Worm (Caenorhabditis elegans) whole organism, midembryonic: ENCODE data around the gene tag-276.

ENCODE experiments used
- T22C8.4 ChIP-seq: fragments of 200-800 bp; sonication (Bioruptor generic); IDR thresholded peaks from 2 replicates; pipeline ENCODE4 v1.3.6; 2022; ENCODE audit warnings: missing genetic modification characterization, missing compliant biosample characterization
- cog-1 ChIP-seq: sonication (generic microtip); optimal IDR thresholded peaks from 2 replicates; lab custom pipeline; 2016; ENCODE audit warnings: missing genetic modification characterization, missing compliant biosample characterization
- flt-1 ChIP-seq: fragments of 200-800 bp; sonication (Bioruptor generic); IDR thresholded peaks from 2 replicates; pipeline ENCODE4 v1.3.6; 2022; ENCODE audit warnings: missing genetic modification characterization, missing compliant biosample characterization
- klf-2 ChIP-seq: fragments of 200-800 bp; sonication (Bioruptor generic); conservative IDR thresholded peaks from 2 replicates; pipeline ENCODE4 v1.3.6; 2022; ENCODE audit warnings: missing genetic modification reagents, missing genetic modification characterization, missing compliant biosample characterization
- med-1 ChIP-seq: sonication (generic microtip); optimal IDR thresholded peaks from 2 replicates; lab custom pipeline; 2017; ENCODE audit warnings: missing genetic modification characterization, mild to moderate bottlenecking, missing compliant biosample characterization, antibody characterized with exemption, missing genetic modification reagents; ENCODE audit not compliant: insufficient read depth
- ref-1 ChIP-seq: fragments of 200-800 bp; sonication (Bioruptor generic); conservative IDR thresholded peaks from 2 replicates; pipeline ENCODE4 v1.3.6; 2022; ENCODE audit warnings: missing genetic modification reagents, missing genetic modification characterization, missing compliant biosample characterization
- tab-1 ChIP-seq: fragments of 200-800 bp; sonication (Bioruptor generic); IDR thresholded peaks from 2 replicates; pipeline ENCODE4 v1.3.6; 2022; ENCODE audit warnings: missing genetic modification characterization, missing compliant biosample characterization
- ztf-23 ChIP-seq: fragments of 200-800 bp; sonication (Bioruptor generic); IDR thresholded peaks from 2 replicates; pipeline ENCODE4 v1.3.6; 2022; ENCODE audit warnings: missing genetic modification reagents, missing genetic modification characterization, missing compliant biosample characterization
- ztf-29 ChIP-seq: fragments of 200-800 bp; sonication (Bioruptor generic); IDR thresholded peaks from 2 replicates; pipeline ENCODE4 v1.3.6; 2022; ENCODE audit warnings: missing genetic modification reagents, missing genetic modification characterization, missing compliant biosample characterization

tag-276 gene

DNA sequence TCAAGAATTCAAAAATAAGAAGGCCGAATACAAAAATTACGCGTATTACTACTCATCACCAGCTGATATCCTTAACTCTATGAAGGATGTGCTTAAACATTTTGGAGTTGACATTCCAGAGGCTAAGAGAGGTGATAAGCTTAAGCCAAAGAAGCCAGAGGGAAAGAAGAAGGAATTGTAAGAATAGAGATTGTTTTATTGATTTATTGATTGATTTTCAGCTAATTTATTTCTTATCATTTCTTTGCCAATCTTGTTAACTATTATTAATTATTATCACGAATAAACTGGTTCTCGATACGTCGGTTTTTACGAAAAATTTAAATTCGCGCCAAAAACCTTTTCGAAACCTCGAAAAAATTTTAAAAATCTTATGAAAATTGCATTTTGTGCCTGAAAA is 7.2 kb downstream of the tag-276 start:
- TF ChIP-seq ztf-23 (GFP tag; lab: Robert Waterston, UW) (no peak), T22C8.4 (no peak), flt-1 (GFP tag; lab: Robert Waterston, UW) (no peak), cog-1 (tag; lab: Kevin White, UChicago) (no peak), klf-2 (GFP tag; lab: Robert Waterston, UW) (no peak), med-1 (GFP tag; lab: Kevin White, UChicago) (no peak), ref-1 (GFP tag; lab: Robert Waterston, UW) (no peak)

DNA sequence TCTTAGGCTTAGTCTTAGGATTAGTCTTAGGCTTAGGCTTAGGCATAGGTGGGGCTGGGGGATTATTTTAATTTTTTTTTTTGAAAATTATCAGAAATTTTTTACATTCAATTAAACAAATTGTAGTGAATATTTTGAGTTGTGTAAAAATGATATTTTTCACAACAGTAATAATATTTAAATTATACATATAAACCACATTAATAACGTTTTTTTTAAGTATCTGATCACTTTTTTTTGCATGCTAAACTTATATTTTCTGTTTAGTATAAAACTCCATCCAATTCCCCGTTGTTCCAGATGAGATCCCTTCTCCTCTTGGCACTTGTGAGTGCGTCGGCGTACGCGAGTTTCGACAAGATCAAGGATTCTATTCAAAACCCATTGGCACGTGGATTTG is 8.9 kb downstream of the tag-276 start, which contains the start of gene txdc-12.1:
Gene txdc-12.1 (plus strand): TSS at position 301 of the 400 bp plus-strand sequence.
- TF ChIP-seq tab-1 (GFP tag; lab: Robert Waterston, UW) = no peak
- no peak for TF ChIP-seq klf-2 (GFP tag; lab: Robert Waterston, UW)
- no peak for TF ChIP-seq T22C8.4

DNA sequence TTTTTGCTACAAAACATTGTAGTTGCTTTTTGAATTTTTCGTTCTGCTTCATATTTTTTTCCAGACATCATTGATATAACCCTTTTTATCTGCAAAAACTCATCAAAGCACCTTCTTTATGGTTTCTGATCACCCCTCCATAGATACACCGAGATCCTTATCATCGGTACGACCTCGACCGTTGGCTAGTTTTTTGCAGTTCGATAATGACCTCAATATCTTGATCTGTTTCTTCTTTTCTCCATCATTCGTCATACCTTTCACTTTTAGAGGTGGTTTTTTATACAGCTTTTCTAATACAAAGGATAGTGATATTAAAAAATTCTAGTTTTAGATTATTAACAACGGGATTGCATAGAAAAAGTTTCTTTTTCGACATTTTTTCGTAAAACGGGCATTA is 9.5 kb downstream of the tag-276 start:
- TF ChIP-seq klf-2 (GFP tag; lab: Robert Waterston, UW) (no peak), med-1 (GFP tag; lab: Kevin White, UChicago) (no peak), flt-1 (GFP tag; lab: Robert Waterston, UW) (no peak), ztf-29 (GFP tag; lab: Robert Waterston, UW) (no peak), ztf-23 (GFP tag; lab: Robert Waterston, UW) (no peak), cog-1 (tag; lab: Kevin White, UChicago) (no peak), ref-1 (GFP tag; lab: Robert Waterston, UW) (no peak), T22C8.4 (no peak), tab-1 (GFP tag; lab: Robert Waterston, UW) (no peak)

DNA sequence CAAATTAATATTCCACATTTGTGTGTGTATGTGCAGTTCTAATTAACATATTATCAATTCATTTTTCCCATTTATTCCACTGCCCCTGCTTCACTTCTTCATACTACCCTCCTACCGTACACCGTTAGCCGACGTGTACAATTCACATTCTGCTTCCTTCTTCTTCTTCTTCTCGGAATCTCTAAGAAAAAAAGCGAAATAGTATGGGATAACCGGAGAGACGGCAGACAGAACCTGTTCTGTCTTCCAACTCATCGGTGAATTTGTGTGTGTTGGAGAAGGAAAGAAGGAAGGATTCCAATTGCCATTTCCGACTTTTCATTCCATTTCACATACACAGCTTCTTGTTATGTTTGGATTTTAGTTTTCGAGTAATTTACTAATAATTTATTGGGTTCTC is 11.4 kb downstream of the tag-276 start:
- TF ChIP-seq cog-1 (tag; lab: Kevin White, UChicago) = no peak
- no peak for TF ChIP-seq T22C8.4
- no peak for TF ChIP-seq ztf-23 (GFP tag; lab: Robert Waterston, UW)
- TF ChIP-seq ztf-29 (GFP tag; lab: Robert Waterston, UW) = no peak
- TF ChIP-seq med-1 (GFP tag; lab: Kevin White, UChicago) = no peak
- no peak for TF ChIP-seq tab-1 (GFP tag; lab: Robert Waterston, UW)
- TF ChIP-seq ref-1 (GFP tag; lab: Robert Waterston, UW) = no peak
- no peak for TF ChIP-seq flt-1 (GFP tag; lab: Robert Waterston, UW)
- TF ChIP-seq klf-2 (GFP tag; lab: Robert Waterston, UW) = no peak

DNA sequence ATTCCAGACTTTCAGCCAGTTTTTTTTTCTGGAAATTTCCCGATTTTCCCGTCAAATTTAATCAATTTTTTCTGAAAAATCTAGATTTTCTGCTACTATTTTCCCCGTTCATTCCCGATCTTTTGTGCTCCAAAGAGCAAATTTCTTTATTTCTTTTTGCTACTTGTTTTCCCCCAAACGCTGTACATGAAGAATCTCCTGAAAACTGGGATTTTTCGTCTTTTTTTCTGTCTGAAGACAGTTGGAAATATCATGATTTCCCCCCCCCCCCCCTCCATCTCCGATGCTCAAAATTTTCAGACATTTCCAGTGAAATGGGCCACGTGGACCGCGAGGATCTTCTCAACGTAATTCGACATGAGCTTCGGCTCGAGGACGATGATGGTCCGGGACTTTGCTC is 20.9 kb downstream of the tag-276 start, which contains the start of gene sinh-1:
Gene sinh-1 (plus strand): TSS at position 301 of the 400 bp plus-strand sequence.
- TF ChIP-seq ztf-29 (GFP tag; lab: Robert Waterston, UW) = no peak
- TF ChIP-seq klf-2 (GFP tag; lab: Robert Waterston, UW) = no peak
- no peak for TF ChIP-seq med-1 (GFP tag; lab: Kevin White, UChicago)
- TF ChIP-seq tab-1 (GFP tag; lab: Robert Waterston, UW) = no peak
- no peak for TF ChIP-seq T22C8.4
- no peak for TF ChIP-seq cog-1 (tag; lab: Kevin White, UChicago)
- TF ChIP-seq ref-1 (GFP tag; lab: Robert Waterston, UW) = no peak
- TF ChIP-seq ztf-23 (GFP tag; lab: Robert Waterston, UW) = no peak
- TF ChIP-seq flt-1 (GFP tag; lab: Robert Waterston, UW) = no peak

DNA sequence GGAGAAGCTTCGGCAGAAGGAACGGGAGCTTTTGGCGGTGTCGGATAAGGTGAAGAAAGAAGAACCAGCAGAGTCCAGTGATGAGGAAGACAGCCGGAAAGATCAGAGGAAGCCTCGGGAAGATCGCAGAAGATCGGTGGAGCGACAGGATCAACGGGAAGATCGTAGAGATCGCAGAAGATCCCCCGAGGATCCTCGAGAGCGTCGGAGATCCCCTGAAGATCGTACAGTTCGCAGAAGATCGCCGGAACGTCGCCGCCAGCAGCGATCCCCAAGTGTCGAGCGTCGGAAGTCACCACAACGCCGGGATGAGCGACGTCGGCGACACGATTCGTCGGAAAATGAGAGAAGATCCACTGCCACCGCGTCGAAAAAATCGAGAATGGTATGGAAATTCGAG is 22.8 kb downstream of the tag-276 start:
- no peak for TF ChIP-seq ztf-23 (GFP tag; lab: Robert Waterston, UW)
- TF ChIP-seq klf-2 (GFP tag; lab: Robert Waterston, UW) = no peak
- TF ChIP-seq cog-1 (tag; lab: Kevin White, UChicago) = no peak
- no peak for TF ChIP-seq T22C8.4
- no peak for TF ChIP-seq flt-1 (GFP tag; lab: Robert Waterston, UW)
- no peak for TF ChIP-seq tab-1 (GFP tag; lab: Robert Waterston, UW)
- no peak for TF ChIP-seq ref-1 (GFP tag; lab: Robert Waterston, UW)
- TF ChIP-seq med-1 (GFP tag; lab: Kevin White, UChicago) = no peak
- no peak for TF ChIP-seq ztf-29 (GFP tag; lab: Robert Waterston, UW)

DNA sequence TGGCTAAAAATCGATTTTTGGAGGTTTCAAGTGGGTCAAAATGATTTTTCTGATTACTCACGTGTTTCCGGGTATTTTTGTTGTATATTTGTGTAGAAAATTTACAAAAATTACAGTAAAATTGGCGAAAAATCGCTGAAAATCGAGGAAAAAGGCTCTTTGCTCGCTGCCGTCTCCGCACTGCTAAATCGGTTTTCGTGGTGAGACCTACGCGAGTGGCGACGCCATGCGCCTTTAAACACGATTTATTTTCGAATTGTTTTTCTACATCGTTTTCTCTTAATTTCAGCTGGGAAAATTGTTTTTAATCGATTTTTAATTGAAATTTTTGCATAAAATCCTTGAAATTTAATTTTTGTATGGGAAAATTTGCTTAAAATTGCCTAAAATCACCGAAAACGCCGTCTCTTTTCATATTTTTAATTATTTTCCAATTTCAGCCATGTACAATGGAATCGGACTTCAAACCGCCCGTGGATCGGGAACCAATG is 24.0 kb downstream of the tag-276 start, which contains the start of the genes pqn-87 and rsr-2:
Gene pqn-87 (minus strand): TSS at position 171 of the 491 bp plus-strand sequence.
Gene rsr-2 (plus strand): TSS at position 441 of the 491 bp plus-strand sequence.
- TF ChIP-seq klf-2 (GFP tag; lab: Robert Waterston, UW) (no peak), ref-1 (GFP tag; lab: Robert Waterston, UW) (no peak), ztf-29 (GFP tag; lab: Robert Waterston, UW) (no peak), T22C8.4 (no peak), cog-1 (tag; lab: Kevin White, UChicago) (no peak), med-1 (GFP tag; lab: Kevin White, UChicago) (no peak), ztf-23 (GFP tag; lab: Robert Waterston, UW) (no peak), tab-1 (GFP tag; lab: Robert Waterston, UW) (no peak), flt-1 (GFP tag; lab: Robert Waterston, UW) (no peak)

DNA sequence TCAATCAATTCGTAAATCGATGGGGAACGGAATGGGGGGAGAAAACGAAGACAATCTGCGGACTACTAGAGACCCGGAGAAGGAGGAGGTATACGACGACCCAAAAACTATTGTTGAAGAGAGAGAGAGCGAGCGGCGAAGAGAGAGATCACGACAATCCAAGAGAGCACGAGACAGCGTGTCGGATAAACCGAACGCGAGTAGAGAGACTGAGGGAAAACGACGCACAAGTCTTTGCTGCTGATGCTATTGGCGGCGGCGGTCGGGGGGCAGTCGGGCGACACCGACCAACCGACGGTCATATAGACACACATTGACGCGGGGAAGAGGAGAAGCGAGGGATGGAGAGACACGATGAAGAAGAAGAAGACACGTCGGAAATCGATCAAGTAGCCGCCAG is 26.4 kb downstream of the tag-276 start:
- TF ChIP-seq tab-1 (GFP tag; lab: Robert Waterston, UW) = 0 out of 2 replicates have a peak, but pooled peaks have one; percentile 61
- no peak for TF ChIP-seq T22C8.4
- TF ChIP-seq ztf-23 (GFP tag; lab: Robert Waterston, UW) = no peak; the same call in 1 of the 2 replicates
- TF ChIP-seq ref-1 (GFP tag; lab: Robert Waterston, UW) = no peak
- no peak for TF ChIP-seq klf-2 (GFP tag; lab: Robert Waterston, UW)
- TF ChIP-seq med-1 (GFP tag; lab: Kevin White, UChicago) = no peak
- no peak for TF ChIP-seq ztf-29 (GFP tag; lab: Robert Waterston, UW)
- TF ChIP-seq cog-1 (tag; lab: Kevin White, UChicago) = peak; percentile 61
- TF ChIP-seq flt-1 (GFP tag; lab: Robert Waterston, UW) = peak; percentile 71; the same call in 1 of the 2 replicates

DNA sequence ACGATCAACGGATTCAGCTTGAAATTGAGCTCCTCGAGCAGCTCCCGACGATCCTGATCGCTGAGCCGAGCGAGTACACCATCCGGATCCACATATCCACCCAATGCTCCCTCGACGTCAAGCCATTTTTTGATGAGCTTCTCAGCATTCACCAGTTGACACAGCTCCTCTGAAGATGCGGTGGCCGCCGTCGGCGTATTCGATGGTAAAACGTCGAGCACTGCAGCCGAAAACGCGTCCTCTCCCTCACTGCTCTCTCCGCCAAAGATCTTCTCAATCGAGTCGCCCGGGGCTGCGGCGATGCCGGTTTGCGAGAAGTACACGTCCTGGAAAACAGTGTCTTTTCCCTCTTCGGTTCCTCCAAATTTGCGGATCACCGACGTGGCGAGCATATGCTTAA is 34.4 kb downstream of the tag-276 start:
- TF ChIP-seq ztf-29 (GFP tag; lab: Robert Waterston, UW) (no peak), ztf-23 (GFP tag; lab: Robert Waterston, UW) (no peak), med-1 (GFP tag; lab: Kevin White, UChicago) (no peak), klf-2 (GFP tag; lab: Robert Waterston, UW) (no peak), T22C8.4 (no peak), cog-1 (tag; lab: Kevin White, UChicago) (no peak), flt-1 (GFP tag; lab: Robert Waterston, UW) (no peak), ref-1 (GFP tag; lab: Robert Waterston, UW) (no peak), tab-1 (GFP tag; lab: Robert Waterston, UW) (no peak)
